Fruit fly (Drosophila melanogaster): Measurements from ENCODE around the gene CG7376.

DNA sequence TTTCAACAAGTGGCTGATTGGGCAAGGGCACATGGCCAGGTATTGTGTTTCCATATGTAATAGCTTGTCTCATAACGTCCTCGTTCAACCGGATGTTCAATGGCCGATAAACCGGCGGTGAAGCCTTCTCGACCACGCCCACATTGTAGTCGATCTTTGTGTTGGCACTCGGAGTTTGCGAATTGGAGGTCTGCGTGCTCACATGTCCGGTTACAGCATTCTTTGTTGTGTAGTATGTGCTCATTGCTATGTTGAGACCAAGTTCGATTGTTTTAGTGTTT lies 48.7 kb upstream of the CG7376 start:
- TF ChIP-seq Dll (optimal IDR thresholded peaks at IDR 0.05) = no peak
- TF ChIP-seq CG8478 (optimal IDR thresholded peaks at IDR 0.05) = no peak
- TF ChIP-seq usp (GFP tag; optimal IDR thresholded peaks at IDR 0.05) = no peak
- no peak for TF ChIP-seq psq (optimal IDR thresholded peaks at IDR 0.05)

Data from whole organism.